Worm (Caenorhabditis elegans): Measurements from ENCODE around the gene srh-236.

DNA sequence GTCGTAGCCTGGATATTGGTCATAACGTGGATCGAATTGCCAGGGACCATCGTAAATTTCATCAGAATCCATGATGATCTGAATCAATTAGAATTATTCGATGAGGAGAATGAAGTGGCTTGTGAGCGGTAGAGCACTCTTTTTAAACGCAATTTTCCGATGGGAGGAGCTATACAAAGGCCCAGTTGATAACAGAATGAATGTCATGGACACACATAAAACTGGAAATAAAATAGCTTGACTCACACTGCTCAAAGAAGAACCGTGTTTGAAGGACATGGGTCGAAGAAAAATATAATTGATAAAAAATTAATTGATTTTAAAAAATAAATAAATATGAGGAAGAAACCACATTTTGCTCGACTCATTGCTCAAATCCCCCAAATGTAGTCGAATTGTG lies 3.8 kb downstream of the srh-236 start, which contains the start of gene Y68A4A.13:
- TF ChIP-seq F13H6.1 (tag; optimal IDR thresholded peaks at IDR 0.05) (no peak), ztf-4 (tag; optimal IDR thresholded peaks at IDR 0.05) (no peak), alr-1 (tag; optimal IDR thresholded peaks at IDR 0.05) (no peak)

Measured in whole organism, L2 larva.